Worm (Caenorhabditis elegans) whole organism, late embryonic: Measurements from ENCODE around the gene C05A2.4.

Source experiments
- K09A11.1 ChIP-seq: sonication (generic microtip); optimal IDR thresholded peaks from 2 replicates; lab custom pipeline; 2017; ENCODE audit warnings: antibody characterized with exemption, mild to moderate bottlenecking, missing genetic modification characterization, missing compliant biosample characterization; ENCODE audit not compliant: insufficient read depth
- Y22D7AL.16 ChIP-seq: sonication (generic microtip); optimal IDR thresholded peaks from 2 replicates; lab custom pipeline; 2016; ENCODE audit warnings: missing genetic modification characterization, missing compliant biosample characterization
- ama-1 ChIP-seq: fragments of 150-350 bp; optimal IDR thresholded peaks from 2 replicates; lab custom pipeline; 2014
- ceh-18 ChIP-seq: sonication (generic microtip); optimal IDR thresholded peaks from 2 replicates; lab custom pipeline; 2016; ENCODE audit warnings: missing genetic modification characterization, missing compliant biosample characterization
- ceh-6 ChIP-seq: fragments of 200-800 bp; sonication (Bioruptor generic); optimal IDR thresholded peaks from 2 replicates; lab custom pipeline; 2018; ENCODE audit warnings: mild to moderate bottlenecking, missing genetic modification characterization, missing compliant biosample characterization
- elt-2 ChIP-seq: sonication (generic microtip); optimal IDR thresholded peaks from 2 replicates; lab custom pipeline; 2016; ENCODE audit warnings: missing genetic modification reagents, missing genetic modification characterization, missing compliant biosample characterization
- hlh-8 ChIP-seq: sonication (generic microtip); optimal IDR thresholded peaks from 2 replicates; lab custom pipeline; 2016; ENCODE audit warnings: missing genotype, missing genetic modification characterization, missing compliant biosample characterization
- pha-4 ChIP-seq: fragments of 150-350 bp; optimal IDR thresholded peaks from 2 replicates; lab custom pipeline; 2018; ENCODE audit warnings: missing biosample characterization, missing genetic modification reagents, missing genetic modification characterization
- pqm-1 ChIP-seq: sonication (generic microtip); optimal IDR thresholded peaks from 2 replicates; lab custom pipeline; 2016; ENCODE audit warnings: missing genetic modification characterization, missing compliant biosample characterization
- sdc-2 ChIP-seq: sonication (generic microtip); optimal IDR thresholded peaks from 2 replicates; lab custom pipeline; 2016; ENCODE audit warnings: missing genotype, missing genetic modification characterization, missing compliant biosample characterization
- syd-9 ChIP-seq: sonication (generic microtip); optimal IDR thresholded peaks from 2 replicates; lab custom pipeline; 2016; ENCODE audit warnings: mild to moderate bottlenecking, missing genetic modification characterization, moderate library complexity, missing compliant biosample characterization
- unc-3 ChIP-seq, 2 experiments: fragments of 200-800 bp in 1 of 2; sonication (Bioruptor generic) in 1 of 2; sonication (generic microtip) in 1 of 2; conservative IDR thresholded peaks in 1 of 2; optimal IDR thresholded peaks in 1 of 2; 2 replicates each; pipeline versions ENCODE4 v1.3.6 to Lab custom; 2016 to 2022; ENCODE audit warnings: missing compliant biosample characterization in 2 of 2, missing genetic modification characterization in 2 of 2, missing genetic modification reagents in 1 of 2
- unc-42 ChIP-seq: sonication (generic microtip); optimal IDR thresholded peaks from 2 replicates; lab custom pipeline; 2016; ENCODE audit warnings: missing genotype, missing genetic modification characterization, missing compliant biosample characterization
- unc-55 ChIP-seq: sonication (generic microtip); optimal IDR thresholded peaks from 2 replicates; lab custom pipeline; 2017; ENCODE audit warnings: missing biosample characterization, missing genetic modification reagents, missing genetic modification characterization

- TF ChIP-seq pha-4 (tag; lab: Kevin White, UChicago), result no peak
- no peak for TF ChIP-seq unc-42
- no peak for TF ChIP-seq elt-2 (tag; lab: Kevin White, UChicago)
- TF ChIP-seq ama-1, result no peak
- no peak for TF ChIP-seq ceh-6 (GFP tag; lab: Kevin White, UChicago)
- no peak for TF ChIP-seq ceh-18 (tag; lab: Kevin White, UChicago)
- no peak for TF ChIP-seq sdc-2 (tag; lab: Kevin White, UChicago)
- no peak for TF ChIP-seq unc-3 (GFP tag; conservative IDR thresholded peaks at IDR 0.05; lab: Robert Waterston, UW)
- TF ChIP-seq unc-3 (tag; optimal IDR thresholded peaks at IDR 0.05; lab: Kevin White, UChicago), result no peak
- TF ChIP-seq hlh-8, result no peak
- TF ChIP-seq pqm-1, result no peak
- TF ChIP-seq syd-9 (tag; lab: Kevin White, UChicago), result no peak
- TF ChIP-seq K09A11.1 (tag; lab: Kevin White, UChicago), result no peak
- no peak for TF ChIP-seq Y22D7AL.16
- no peak for TF ChIP-seq unc-55
Observed at ce11 chrV:10722595-10722994, 27.3 kb downstream of the C05A2.4 start.
